Worm (Caenorhabditis elegans) whole organism, L2 larva: ENCODE measurements around the gene F40F9.10.
A peak's percentile ranks its signal among the peaks of the same experiment; 100 is the strongest.

ENCODE experiments used
- C34F6.9 ChIP-seq: fragments of 150-350 bp; optimal IDR thresholded peaks from 2 replicates; lab custom pipeline; 2014; ENCODE audit warnings: missing biosample characterization, missing genetic modification characterization
- F13H6.1 ChIP-seq: sonication (generic microtip); optimal IDR thresholded peaks from 2 replicates; lab custom pipeline; 2016; ENCODE audit warnings: missing genetic modification characterization, missing compliant biosample characterization
- alr-1 ChIP-seq: fragments of 150-350 bp; optimal IDR thresholded peaks from 2 replicates; lab custom pipeline; 2014; ENCODE audit warnings: missing biosample characterization, missing genetic modification characterization
- aly-2 ChIP-seq: fragments of 150-350 bp; optimal IDR thresholded peaks from 2 replicates; lab custom pipeline; 2014; ENCODE audit warnings: missing biosample characterization, missing genetic modification characterization
- ama-1 ChIP-seq: fragments of 150-350 bp; optimal IDR thresholded peaks from 2 replicates; lab custom pipeline; 2018; ENCODE audit warnings: inconsistent platforms
- blmp-1 ChIP-seq: sonication (generic microtip); optimal IDR thresholded peaks from 2 replicates; lab custom pipeline; 2017; ENCODE audit warnings: missing genetic modification characterization, mild to moderate bottlenecking, missing compliant biosample characterization, antibody characterized with exemption, moderate library complexity; ENCODE audit not compliant: insufficient read depth
- crh-2 ChIP-seq: sonication (generic microtip); optimal IDR thresholded peaks from 2 replicates; lab custom pipeline; 2017; ENCODE audit warnings: missing biosample characterization, missing genetic modification characterization
- elt-3 ChIP-seq: sonication (generic microtip); optimal IDR thresholded peaks from 2 replicates; lab custom pipeline; 2017; ENCODE audit warnings: missing biosample characterization, missing genetic modification characterization
- fos-1 ChIP-seq: fragments of 150-350 bp; optimal IDR thresholded peaks from 2 replicates; lab custom pipeline; 2014; ENCODE audit warnings: missing biosample characterization, missing genetic modification characterization
- gmeb-1 ChIP-seq: fragments of 150-350 bp; optimal IDR thresholded peaks from 2 replicates; lab custom pipeline; 2014; ENCODE audit warnings: missing biosample characterization, missing genetic modification characterization
- lin-13 ChIP-seq: fragments of 150-350 bp; optimal IDR thresholded peaks from 2 replicates; lab custom pipeline; 2014; ENCODE audit warnings: missing biosample characterization, missing genetic modification reagents, missing genetic modification characterization
- lin-39 ChIP-seq: fragments of 150-350 bp; optimal IDR thresholded peaks from 2 replicates; lab custom pipeline; 2014; ENCODE audit warnings: missing biosample characterization, missing genetic modification reagents, missing genetic modification characterization
- lsy-2 ChIP-seq, 2 experiments: fragments of 150-350 bp in 1 of 2; sonication (generic microtip) in 1 of 2; optimal IDR thresholded peaks; 2 replicates each; lab custom pipeline; 2014 to 2017; ENCODE audit warnings: missing biosample characterization in 2 of 2, missing genetic modification characterization in 2 of 2
- mab-5 ChIP-seq: fragments of 150-350 bp; optimal IDR thresholded peaks from 2 replicates; lab custom pipeline; 2014; ENCODE audit warnings: missing biosample characterization, missing genetic modification characterization
- nhr-10 ChIP-seq: sonication (generic microtip); optimal IDR thresholded peaks from 2 replicates; lab custom pipeline; 2017; ENCODE audit warnings: missing biosample characterization, missing genetic modification characterization
- nhr-129 ChIP-seq: fragments of 150-350 bp; optimal IDR thresholded peaks from 2 replicates; lab custom pipeline; 2014; ENCODE audit warnings: missing biosample characterization, missing genetic modification characterization
- nhr-25 ChIP-seq: fragments of 150-350 bp; sonication (generic microtip); optimal IDR thresholded peaks from 3 replicates; lab custom pipeline; 2014; ENCODE audit warnings: missing biosample characterization, missing genetic modification characterization
- peb-1 ChIP-seq: fragments of 150-350 bp; optimal IDR thresholded peaks from 2 replicates; lab custom pipeline; 2014; ENCODE audit warnings: missing biosample characterization, missing genetic modification characterization
- sem-4 ChIP-seq: fragments of 150-350 bp; optimal IDR thresholded peaks from 2 replicates; lab custom pipeline; 2014; ENCODE audit warnings: missing biosample characterization, missing genetic modification reagents, missing genetic modification characterization
- skn-1 ChIP-seq: sonication (generic microtip); optimal IDR thresholded peaks from 2 replicates; lab custom pipeline; 2017; ENCODE audit warnings: missing biosample characterization, missing genetic modification characterization
- sma-3 ChIP-seq: sonication (generic microtip); optimal IDR thresholded peaks from 2 replicates; lab custom pipeline; 2016; ENCODE audit warnings: missing genetic modification reagents, missing genetic modification characterization, missing compliant biosample characterization
- sma-9 ChIP-seq, 2 experiments: fragments of 150-350 bp in 1 of 2; sonication (generic microtip) in 1 of 2; optimal IDR thresholded peaks; 2 replicates each; lab custom pipeline; 2014 to 2016; ENCODE audit warnings: missing genetic modification characterization in 2 of 2, mild to moderate bottlenecking in 1 of 2, missing biosample characterization in 1 of 2, missing compliant biosample characterization in 1 of 2, missing genetic modification reagents in 1 of 2, moderate library complexity in 1 of 2
- snpc-4 ChIP-seq: fragments of 150-350 bp; optimal IDR thresholded peaks from 2 replicates; lab custom pipeline; 2014; ENCODE audit warnings: missing biosample characterization, missing genetic modification characterization
- unc-39 ChIP-seq: fragments of 150-350 bp; optimal IDR thresholded peaks from 2 replicates; lab custom pipeline; 2014; ENCODE audit warnings: missing biosample characterization, missing genetic modification characterization
- unc-55 ChIP-seq: fragments of 150-350 bp; sonication (generic microtip); optimal IDR thresholded peaks from 3 replicates; lab custom pipeline; 2014; ENCODE audit warnings: missing biosample characterization, missing genetic modification reagents, missing genetic modification characterization
- zag-1 ChIP-seq: fragments of 150-350 bp; optimal IDR thresholded peaks from 2 replicates; lab custom pipeline; 2014; ENCODE audit warnings: missing biosample characterization, missing genetic modification characterization
- ztf-1 ChIP-seq: fragments of 200-800 bp; sonication (Bioruptor generic); conservative IDR thresholded peaks from 2 replicates; pipeline ENCODE4 v1.3.6; 2022; ENCODE audit warnings: missing genetic modification characterization, missing compliant biosample characterization
- ztf-11 ChIP-seq: sonication (generic microtip); optimal IDR thresholded peaks from 2 replicates; lab custom pipeline; 2017; ENCODE audit warnings: missing biosample characterization, missing genetic modification characterization
- ztf-4 ChIP-seq: fragments of 150-350 bp; optimal IDR thresholded peaks from 2 replicates; lab custom pipeline; 2014; ENCODE audit warnings: missing biosample characterization, missing genetic modification characterization

F40F9.10 gene

DNA sequence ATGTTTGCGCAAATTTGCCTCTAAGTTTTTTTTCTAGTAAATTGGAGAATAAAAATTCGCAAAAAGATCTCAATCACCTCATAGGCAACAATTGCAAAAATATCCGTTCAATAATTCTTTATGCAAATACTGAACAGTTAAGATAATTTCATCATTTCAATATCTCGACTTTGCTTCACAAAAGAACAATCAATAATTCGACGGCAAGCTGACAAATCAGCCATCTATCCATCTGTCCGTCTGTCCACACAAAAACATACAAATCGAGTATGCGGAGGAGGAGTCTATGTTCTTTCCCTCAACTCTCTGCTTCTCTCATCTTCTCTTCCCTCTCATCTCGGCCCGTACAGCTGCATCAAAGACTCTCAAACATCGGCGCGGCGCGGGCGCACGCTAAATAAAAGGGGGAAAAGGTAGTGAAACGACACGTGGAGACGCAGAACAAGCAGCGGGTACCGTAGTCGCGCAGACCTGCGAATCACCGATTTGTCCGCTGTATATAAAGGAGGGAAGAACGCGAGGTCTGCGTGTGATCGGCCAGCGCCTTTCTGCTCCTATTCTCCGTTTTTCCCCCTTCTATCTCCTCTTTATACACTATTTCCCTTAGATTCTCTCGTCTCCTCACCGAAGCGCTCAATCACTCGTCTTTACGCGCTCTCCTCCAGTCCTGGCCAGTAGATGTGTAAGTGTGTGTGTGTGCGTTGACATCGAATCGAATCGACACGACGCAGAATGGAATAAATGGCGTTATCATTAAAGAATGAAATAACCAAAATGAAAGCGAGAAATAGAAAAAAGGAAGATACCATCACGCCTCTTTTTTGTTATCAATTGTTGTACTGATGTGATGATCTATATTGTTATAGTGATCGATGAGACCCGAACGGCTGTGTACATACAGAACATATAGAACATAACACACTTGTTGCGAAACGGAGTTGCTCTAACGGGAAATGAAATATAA, 17.6 kb upstream of the F40F9.10 start (continued):
- TF ChIP-seq nhr-10 (tag; lab: Kevin White, UChicago): peak; percentile 23

DNA sequence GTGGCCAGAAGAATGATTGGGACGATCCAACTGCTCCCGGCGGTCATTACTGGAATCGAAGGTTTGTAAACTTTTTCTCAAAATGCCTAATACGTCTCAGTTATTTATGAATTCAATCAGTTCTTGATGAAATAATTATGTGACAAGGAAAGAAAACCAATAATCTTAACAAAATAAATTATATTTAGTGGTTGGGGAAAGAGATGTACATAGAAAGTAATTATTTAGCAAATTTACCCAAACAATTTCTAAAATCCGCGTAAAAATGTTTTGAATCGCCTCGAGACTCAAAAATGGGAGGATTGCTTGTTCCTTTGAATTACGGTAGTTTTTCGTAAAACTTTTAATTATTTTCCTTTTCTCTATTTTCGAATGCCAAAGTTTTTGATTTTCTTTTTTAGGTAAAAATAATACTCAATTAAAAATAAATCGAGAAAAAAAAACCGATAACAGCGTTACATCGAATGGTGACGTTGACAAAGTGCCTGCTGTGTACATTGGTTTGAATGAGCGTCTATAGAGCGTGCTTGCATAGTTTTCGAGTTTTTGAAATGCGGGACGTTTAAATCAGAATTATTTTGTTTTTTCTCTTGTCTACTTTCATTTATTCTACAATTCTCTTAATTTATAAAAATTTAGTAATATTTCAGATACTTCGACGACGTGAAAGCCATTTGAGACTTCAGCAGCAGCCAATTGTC, 16.2 kb upstream of the F40F9.10 start, which contains the start of the genes aagr-3 and drap-1:
TSS of gene aagr-3 (minus strand) at position 51 of the 701 bp plus-strand sequence.
TSS of gene drap-1 (plus strand) at position 645 of the 701 bp plus-strand sequence.
- no peak for TF ChIP-seq ztf-11 (tag; lab: Kevin White, UChicago)
- peak; percentile 77 for TF ChIP-seq nhr-129 (tag; lab: Kevin White, UChicago)
- peak; percentile 26 for TF ChIP-seq mab-5
- no peak for TF ChIP-seq unc-39 (tag; lab: Kevin White, UChicago)
- TF ChIP-seq ama-1 (lab: Kevin White, UChicago): peak; percentile 61
- peak; percentile 25 for TF ChIP-seq skn-1 (tag; lab: Kevin White, UChicago)
- TF ChIP-seq ztf-4: peak; percentile 12
- TF ChIP-seq F13H6.1 (tag; lab: Kevin White, UChicago): peak; percentile 39
- no peak for TF ChIP-seq lin-39 (tag; lab: Kevin White, UChicago)
- peak; percentile 51 for TF ChIP-seq sma-3 (GFP tag; lab: Kevin White, UChicago)
- TF ChIP-seq crh-2: peak; percentile 90
- TF ChIP-seq lin-13 (GFP tag; lab: Kevin White, UChicago): peak; percentile 55
- peak; percentile 61 for TF ChIP-seq sem-4 (tag; lab: Kevin White, UChicago)
- no peak for TF ChIP-seq ztf-1 (GFP tag; lab: Robert Waterston, UW)
- peak; percentile 86 for TF ChIP-seq unc-55 (GFP tag; lab: Kevin White, UChicago)
- peak; percentile 56 for TF ChIP-seq gmeb-1 (tag; lab: Kevin White, UChicago)
- peak; percentile 40 for TF ChIP-seq sma-9 (GFP tag; optimal IDR thresholded peaks at IDR 0.05; lab: Kevin White, UChicago)
- TF ChIP-seq sma-9 (tag; optimal IDR thresholded peaks at IDR 0.05; lab: Kevin White, UChicago): no peak
- peak; percentile 82 for TF ChIP-seq C34F6.9
- TF ChIP-seq fos-1: peak; percentile 83
- peak; percentile 42 for TF ChIP-seq snpc-4 (tag; lab: Kevin White, UChicago)
- peak in 1 of 2 experiments; percentile 82 for TF ChIP-seq lsy-2 (tag; optimal IDR thresholded peaks at IDR 0.05; lab: Kevin White, UChicago)

DNA sequence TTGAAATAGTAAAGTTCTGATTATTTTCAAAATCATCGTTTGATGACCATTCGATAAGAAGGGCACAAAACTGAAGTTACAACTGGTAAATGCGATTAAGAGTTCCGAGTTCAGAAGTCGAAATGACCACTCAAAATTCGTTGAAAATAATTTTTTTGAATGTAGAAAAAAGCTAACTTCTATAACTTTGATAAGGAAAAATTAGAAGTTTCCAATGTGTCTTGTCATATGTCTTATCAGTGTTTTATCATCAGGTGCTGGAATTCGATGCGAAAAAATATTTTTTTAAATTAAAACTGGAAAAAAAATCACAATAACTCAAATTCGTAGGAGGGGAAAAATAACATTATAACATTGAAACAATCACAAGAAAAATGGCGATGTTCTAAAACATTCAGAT, 12.3 kb upstream of the F40F9.10 start:
- TF ChIP-seq nhr-25 (no peak), fos-1 (peak; percentile 55)

DNA sequence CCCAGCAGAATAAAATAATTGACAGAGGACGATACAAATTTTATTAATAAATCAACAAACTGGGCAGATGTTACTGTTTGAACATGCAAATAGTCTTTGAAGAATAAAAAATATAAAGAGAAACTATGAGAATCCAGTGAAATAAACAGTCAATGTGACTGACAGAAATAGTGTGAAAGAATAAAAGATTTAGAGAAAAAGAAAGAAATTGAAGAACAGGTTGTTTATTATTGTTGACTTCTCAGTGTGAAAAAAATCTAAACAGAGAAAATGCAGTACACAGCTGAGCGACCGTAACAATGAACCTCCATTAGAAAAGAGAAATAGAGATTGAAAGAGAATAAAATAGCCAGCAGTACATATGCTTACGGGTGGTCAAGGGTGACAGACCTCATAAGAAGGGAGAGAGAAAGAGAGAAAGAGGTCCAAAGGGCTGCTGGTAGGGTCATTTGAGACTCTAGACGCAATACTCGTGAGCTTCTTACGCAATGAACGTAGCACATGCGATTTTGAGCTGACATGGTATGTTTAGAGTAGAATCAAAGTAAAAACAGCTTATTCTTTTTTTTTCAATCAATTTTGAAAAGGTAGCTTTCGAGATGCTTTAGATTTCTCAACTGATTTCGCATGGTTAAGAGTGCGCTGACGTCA, 10.7 kb upstream of the F40F9.10 start, which contains the start of gene slcr-46.3:
TSS of gene slcr-46.3 (minus strand) at position 86 of the 651 bp plus-strand sequence.
- no peak for TF ChIP-seq zag-1 (tag; lab: Kevin White, UChicago)
- TF ChIP-seq C34F6.9: peak; percentile 30
- TF ChIP-seq peb-1 (tag; lab: Kevin White, UChicago): no peak
- TF ChIP-seq blmp-1 (tag; lab: Kevin White, UChicago): no peak
- peak; percentile 8 for TF ChIP-seq nhr-129 (tag; lab: Kevin White, UChicago)
- TF ChIP-seq elt-3 (tag; lab: Kevin White, UChicago): no peak
- no peak for TF ChIP-seq alr-1 (tag; lab: Kevin White, UChicago)

DNA sequence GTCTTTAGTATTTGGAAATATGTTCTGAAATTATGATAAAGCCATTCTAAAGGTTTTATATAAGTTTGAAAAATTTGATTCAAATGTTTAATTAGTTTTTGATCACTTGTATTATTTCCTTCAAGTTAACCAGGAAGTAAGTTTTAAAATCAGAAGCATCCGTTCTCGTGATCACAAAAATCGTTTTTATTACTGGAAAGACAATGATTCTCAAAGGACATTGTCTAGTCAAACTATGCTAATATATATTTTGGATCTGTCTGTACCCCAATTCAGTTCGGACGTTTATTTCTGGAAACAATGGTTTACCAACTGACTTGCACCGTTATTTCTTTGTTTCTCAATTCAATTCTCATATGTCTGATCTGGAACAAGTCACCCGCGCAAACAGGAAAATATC, 3.0 kb upstream of the F40F9.10 start, which contains the start of gene str-188:
TSS of gene str-188 (plus strand) at position 301 of the 400 bp plus-strand sequence.
- TF ChIP-seq F13H6.1 (tag; lab: Kevin White, UChicago): no peak
- no peak for TF ChIP-seq aly-2 (tag; lab: Kevin White, UChicago)
